Worm (Caenorhabditis elegans): ENCODE data around the gene ceph-41.

DNA sequence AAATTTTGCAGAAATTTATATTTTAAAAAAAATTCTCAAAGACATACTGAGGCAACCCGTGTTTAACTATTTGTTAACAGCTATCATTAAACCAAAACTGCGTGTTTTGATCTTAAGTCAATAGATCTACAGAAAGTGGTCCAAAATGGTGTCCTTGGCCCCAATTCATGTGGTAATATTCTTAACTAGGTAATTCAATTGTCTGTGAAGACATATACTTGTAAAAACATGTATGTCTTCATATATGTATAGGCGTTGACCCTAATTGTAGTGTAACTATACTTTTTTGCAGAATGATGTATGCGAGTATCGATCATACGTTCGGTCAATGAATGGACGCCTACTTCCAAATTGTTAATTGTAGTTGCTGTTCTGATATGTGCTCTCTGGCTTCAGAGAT, 42.7 kb downstream of the ceph-41 start, which contains the start of gene C07G1.15:
- TF ChIP-seq ama-1 (optimal IDR thresholded peaks at IDR 0.05) (no peak), zag-1 (tag; optimal IDR thresholded peaks at IDR 0.05) (no peak), snpc-4 (tag; optimal IDR thresholded peaks at IDR 0.05) (no peak), skn-1 (tag; optimal IDR thresholded peaks at IDR 0.05) (no peak), pqm-1 (tag; optimal IDR thresholded peaks at IDR 0.05) (no peak), lin-13 (GFP tag; optimal IDR thresholded peaks at IDR 0.05) (no peak)

Measured in whole organism, L1 larva.